Worm (Caenorhabditis elegans): ENCODE measurements around the gene exp-1.

- no peak for TF ChIP-seq T22C8.4 (GFP tag; IDR thresholded peaks at IDR 0.05)
- TF ChIP-seq flt-1 (GFP tag; IDR thresholded peaks at IDR 0.05), result no peak
- TF ChIP-seq cog-1 (tag; optimal IDR thresholded peaks at IDR 0.05), result no peak
- no peak for TF ChIP-seq tab-1 (GFP tag; IDR thresholded peaks at IDR 0.05)
- no peak for TF ChIP-seq ztf-29 (GFP tag; IDR thresholded peaks at IDR 0.05)
- TF ChIP-seq ztf-23 (GFP tag; IDR thresholded peaks at IDR 0.05), result no peak
Observed at ce11 chrII:6136712-6137111, 24.2 kb downstream of the exp-1 start.

All from whole organism, midembryonic.